Fruit fly (Drosophila melanogaster) whole organism, adult: Measurements from ENCODE around the gene CG9213.

Experiments used
- CG11617 ChIP-seq: fragments of 200-800 bp; sonication (Bioruptor generic); optimal IDR thresholded peaks from 2 replicates; lab custom pipeline; 2017; ENCODE audit warnings: mild to moderate bottlenecking, missing biosample characterization, missing genetic modification reagents, missing genetic modification characterization
- CG12768 ChIP-seq: fragments of 200-800 bp; sonication (Bioruptor generic); optimal IDR thresholded peaks from 2 replicates; lab custom pipeline; 2017; ENCODE audit warnings: missing biosample characterization, missing genetic modification characterization, mild to moderate bottlenecking, moderate library complexity, missing genetic modification reagents
- CG14711 ChIP-seq: fragments of 200-800 bp; sonication (Bioruptor generic); optimal IDR thresholded peaks from 2 replicates; lab custom pipeline; 2018; ENCODE audit warnings: missing biosample characterization, mild to moderate bottlenecking, missing genetic modification characterization, moderate library complexity
- CG1620 ChIP-seq: fragments of 200-800 bp; sonication (Bioruptor generic); optimal IDR thresholded peaks from 2 replicates; lab custom pipeline; 2016; ENCODE audit warnings: missing biosample characterization, missing genetic modification characterization
- CG33017 ChIP-seq: fragments of 200-800 bp; sonication (Bioruptor generic); optimal IDR thresholded peaks from 2 replicates; lab custom pipeline; 2018; ENCODE audit warnings: missing biosample characterization, mild to moderate bottlenecking, missing genetic modification characterization, moderate library complexity
- CG5204 ChIP-seq: fragments of 200-800 bp; sonication (Bioruptor generic); optimal IDR thresholded peaks from 2 replicates; lab custom pipeline; 2016; ENCODE audit warnings: missing biosample characterization, missing genetic modification characterization
- CG7045 ChIP-seq: fragments of 200-800 bp; sonication (Bioruptor generic); optimal IDR thresholded peaks from 2 replicates; lab custom pipeline; 2017; ENCODE audit warnings: missing biosample characterization, mild to moderate bottlenecking, missing genetic modification characterization
- CG7101 ChIP-seq: fragments of 200-800 bp; sonication (Bioruptor generic); optimal IDR thresholded peaks from 2 replicates; lab custom pipeline; 2018; ENCODE audit warnings: missing biosample characterization, mild to moderate bottlenecking, missing genetic modification characterization, moderate library complexity
- Clk ChIP-seq: fragments of 200-800 bp; sonication (Bioruptor generic); optimal IDR thresholded peaks from 2 replicates; lab custom pipeline; 2017; ENCODE audit warnings: missing biosample characterization, missing genetic modification characterization
- Crg-1 ChIP-seq: fragments of 200-800 bp; sonication (Bioruptor generic); optimal IDR thresholded peaks from 2 replicates; lab custom pipeline; 2016; ENCODE audit warnings: missing biosample characterization, missing genetic modification characterization
- Hr96 ChIP-seq: fragments of 200-800 bp; sonication (Bioruptor generic); optimal IDR thresholded peaks from 2 replicates; lab custom pipeline; 2016; ENCODE audit warnings: missing biosample characterization, missing genetic modification characterization
- Mnt ChIP-seq: fragments of 200-800 bp; sonication (Bioruptor generic); optimal IDR thresholded peaks from 2 replicates; lab custom pipeline; 2016; ENCODE audit warnings: missing biosample characterization, mild to moderate bottlenecking, missing genetic modification characterization
- bab1 ChIP-seq: fragments of 200-800 bp; sonication (Bioruptor generic); optimal IDR thresholded peaks from 3 replicates; lab custom pipeline; 2019; ENCODE audit warnings: missing biosample characterization, mild to moderate bottlenecking, missing genetic modification characterization, moderate library complexity
- cic ChIP-seq: fragments of 200-800 bp; sonication (Bioruptor generic); optimal IDR thresholded peaks from 2 replicates; lab custom pipeline; 2017; ENCODE audit warnings: missing biosample characterization, mild to moderate bottlenecking, missing genetic modification characterization, moderate library complexity
- cnc ChIP-seq, 2 experiments: fragments of >200 bp; optimal IDR thresholded peaks; 2 replicates each; lab custom pipeline; 2017
- kay ChIP-seq: fragments of 200-800 bp; sonication (Bioruptor generic); peaks from one replicate; lab custom pipeline; 2016; ENCODE audit warnings: missing biosample characterization, missing genetic modification characterization, borderline replicate concordance
- ovo ChIP-seq: fragments of 200-800 bp; sonication (Bioruptor generic); optimal IDR thresholded peaks from 2 replicates; lab custom pipeline; 2016; ENCODE audit warnings: missing biosample characterization, missing genetic modification characterization
- pad ChIP-seq: fragments of 200-800 bp; sonication (Bioruptor generic); optimal IDR thresholded peaks from 3 replicates; lab custom pipeline; 2017; ENCODE audit warnings: missing biosample characterization, missing genetic modification characterization, mild to moderate bottlenecking, moderate library complexity, missing genetic modification reagents
- tj ChIP-seq: fragments of 200-800 bp; sonication (Bioruptor generic); optimal IDR thresholded peaks from 3 replicates; lab custom pipeline; 2017; ENCODE audit warnings: missing biosample characterization, mild to moderate bottlenecking, missing genetic modification characterization, moderate library complexity
- toe ChIP-seq: fragments of 200-800 bp; sonication (Bioruptor generic); optimal IDR thresholded peaks from 2 replicates; lab custom pipeline; 2016; ENCODE audit warnings: missing biosample characterization, missing genetic modification characterization

Gene CG9213

DNA sequence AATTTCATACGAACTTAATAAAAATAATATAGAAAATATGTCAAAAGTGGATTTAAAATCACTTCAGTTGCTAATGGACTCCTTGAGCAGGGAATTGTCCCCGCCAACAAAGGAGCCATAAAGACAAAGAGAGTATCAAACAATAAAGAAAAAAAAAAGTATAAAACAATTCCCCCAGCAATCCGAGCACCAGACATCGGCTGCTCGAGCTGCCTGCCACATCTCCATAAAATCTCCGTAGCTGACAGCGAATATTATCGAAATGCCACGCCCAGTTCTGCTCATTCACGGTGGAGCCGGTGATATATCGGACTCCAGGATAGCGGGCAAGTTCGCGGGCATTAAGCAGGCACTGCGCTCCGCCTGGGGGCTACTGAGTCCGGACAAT, 5.4 kb downstream of the CG9213 start, which contains the start of gene CG7860:
Gene CG7860 (plus strand): TSS at position 11 of the 388 bp plus-strand sequence.
- TF ChIP-seq kay (GFP tag; lab: Kevin White, UChicago) (no peak), cic (GFP tag; lab: Kevin White, UChicago) (no peak)

DNA sequence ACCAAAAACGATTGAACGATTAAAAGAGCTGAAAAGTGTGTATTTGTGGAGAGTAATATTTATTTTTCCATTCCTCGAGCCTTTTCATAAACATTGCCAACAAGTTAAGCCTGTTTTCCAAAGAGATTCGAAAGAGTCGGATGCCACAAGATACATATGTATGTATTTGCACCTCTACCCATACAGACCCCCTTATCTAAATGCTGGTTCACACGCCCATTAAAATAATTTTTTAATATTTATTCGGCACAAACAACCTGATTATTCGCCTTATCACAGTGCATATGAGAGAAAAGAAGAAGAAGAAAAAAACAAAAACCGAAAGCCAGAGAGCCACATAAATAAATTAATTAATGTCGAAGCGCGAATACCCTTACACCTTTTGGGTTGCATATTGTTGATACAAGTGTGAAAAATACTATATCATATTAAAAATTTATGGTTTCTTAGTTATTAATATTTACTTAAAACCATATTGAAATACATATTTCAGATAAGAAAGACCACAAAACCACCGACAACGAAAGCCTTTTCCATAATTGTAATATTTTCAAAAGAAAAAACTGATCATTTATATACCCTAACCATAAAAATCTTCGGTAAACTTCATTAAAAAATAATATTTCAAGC, 5.9 kb downstream of the CG9213 start:
- TF ChIP-seq Mnt (GFP tag; lab: Kevin White, UChicago) (no peak), CG11617 (GFP tag; lab: Kevin White, UChicago) (no peak), bab1 (GFP tag; lab: Kevin White, UChicago) (peak; percentile 18), CG7101 (tag; lab: Kevin White, UChicago) (peak; percentile 25), pad (GFP tag; lab: Kevin White, UChicago) (no peak), ovo (GFP tag; lab: Kevin White, UChicago) (no peak)

DNA sequence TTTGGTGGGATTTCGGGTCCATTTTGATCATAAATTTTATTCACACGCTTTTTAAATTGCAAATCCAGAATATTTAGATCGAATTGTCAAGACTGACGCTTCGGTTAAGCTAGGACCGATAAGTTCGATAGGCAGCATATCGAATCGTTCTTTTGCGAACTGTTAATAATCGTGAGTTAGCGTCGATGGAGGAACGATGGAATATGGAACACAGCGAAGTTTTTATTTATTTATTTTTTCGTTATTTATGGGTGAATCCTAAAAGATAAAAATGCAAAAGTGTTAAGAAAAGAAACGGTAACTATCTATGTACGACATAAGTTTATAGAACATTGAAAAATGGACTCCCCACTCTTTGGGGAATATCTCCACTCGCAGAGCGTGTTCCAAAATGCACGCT, 18.4 kb downstream of the CG9213 start, which contains the start of gene CG42300:
Gene CG42300 (minus strand): TSS at position 101 of the 400 bp plus-strand sequence.
- TF ChIP-seq CG1620 (GFP tag; lab: Kevin White, UChicago) (no peak), toe (no peak), CG5204 (GFP tag; lab: Kevin White, UChicago) (no peak), cnc (optimal IDR thresholded peaks at IDR 0.05; lab: Kevin White, UChicago) (no peak), Hr96 (GFP tag; lab: Kevin White, UChicago) (no peak)

DNA sequence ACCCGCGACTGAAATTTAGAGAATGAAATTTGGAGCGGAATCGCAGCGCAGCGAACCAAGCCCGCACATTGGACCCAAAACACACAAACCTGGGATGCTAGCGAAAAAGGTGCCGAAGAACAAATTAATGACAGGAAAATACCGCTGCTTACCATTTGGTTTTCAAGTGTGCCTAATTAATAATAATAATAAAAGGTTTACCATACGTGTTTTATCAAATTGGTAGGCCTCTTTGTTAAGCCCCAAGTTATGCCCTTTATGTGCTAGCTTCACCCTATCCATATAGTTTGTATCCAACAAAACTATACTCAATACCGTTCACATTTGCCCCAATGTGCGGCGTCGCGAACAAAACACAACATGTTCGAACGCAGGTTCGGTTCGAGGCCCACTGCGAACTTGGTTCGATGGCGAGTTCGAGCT, 20.1 kb downstream of the CG9213 start, which contains the start of gene Ac13E:
Gene Ac13E (minus strand): TSS at position 23 of the 423 bp plus-strand sequence.
- peak; percentile 49 for TF ChIP-seq cic (GFP tag; lab: Kevin White, UChicago)
- TF ChIP-seq CG1620 (GFP tag; lab: Kevin White, UChicago) = peak; percentile 84
- peak; percentile 86 for TF ChIP-seq CG12768 (GFP tag; lab: Kevin White, UChicago)
- TF ChIP-seq Mnt (GFP tag; lab: Kevin White, UChicago) = peak; percentile 83
- peak; percentile 82 for TF ChIP-seq CG5204 (GFP tag; lab: Kevin White, UChicago)
- peak; percentile 91 for TF ChIP-seq bab1 (GFP tag; lab: Kevin White, UChicago)
- TF ChIP-seq CG7101 (tag; lab: Kevin White, UChicago) = peak; percentile 91
- TF ChIP-seq cnc (optimal IDR thresholded peaks at IDR 0.05; lab: Kevin White, UChicago) = no peak
- peak; percentile 81 for TF ChIP-seq CG33017 (tag; lab: Kevin White, UChicago)
- TF ChIP-seq toe = peak; percentile 84
- TF ChIP-seq tj (GFP tag; lab: Kevin White, UChicago) = peak; percentile 71
- TF ChIP-seq Clk (GFP tag; lab: Kevin White, UChicago) = peak; percentile 42
- peak; percentile 66 for TF ChIP-seq ovo (GFP tag; lab: Kevin White, UChicago)
- TF ChIP-seq Crg-1 (GFP tag; lab: Kevin White, UChicago) = peak; percentile 80
- peak; percentile 79 for TF ChIP-seq CG14711 (tag; lab: Kevin White, UChicago)
- peak; percentile 80 for TF ChIP-seq CG7045 (GFP tag; lab: Kevin White, UChicago)
- peak; percentile 86 for TF ChIP-seq Hr96 (GFP tag; lab: Kevin White, UChicago)
- TF ChIP-seq pad (GFP tag; lab: Kevin White, UChicago) = peak; percentile 79
- peak; percentile 92 for TF ChIP-seq CG11617 (GFP tag; lab: Kevin White, UChicago)
- peak; percentile 64 for TF ChIP-seq kay (GFP tag; lab: Kevin White, UChicago)

DNA sequence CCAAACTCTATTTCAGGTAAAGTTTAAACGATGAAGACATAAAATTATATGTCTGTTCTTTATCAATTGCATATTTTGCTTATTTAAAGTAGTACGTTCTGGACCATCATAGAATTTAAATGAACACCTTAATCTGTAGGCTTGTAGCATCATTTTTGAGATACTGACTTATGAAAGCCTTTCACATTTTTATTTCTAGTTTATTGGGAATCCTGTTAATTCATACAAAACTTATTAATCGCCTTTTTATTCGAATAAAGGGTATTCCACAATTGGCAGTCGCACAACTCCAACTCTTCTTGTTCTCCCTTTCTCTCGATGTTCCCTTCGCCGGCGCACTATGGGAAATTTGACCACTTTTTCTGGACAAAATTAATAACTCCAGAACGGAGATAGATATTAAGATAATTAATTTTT, 21.9 kb downstream of the CG9213 start:
- TF ChIP-seq cnc (optimal IDR thresholded peaks at IDR 0.05; lab: Kevin White, UChicago) (no peak), CG12768 (GFP tag; lab: Kevin White, UChicago) (no peak), CG5204 (GFP tag; lab: Kevin White, UChicago) (no peak), cic (GFP tag; lab: Kevin White, UChicago) (no peak), tj (GFP tag; lab: Kevin White, UChicago) (no peak), bab1 (GFP tag; lab: Kevin White, UChicago) (peak; percentile 17), Mnt (GFP tag; lab: Kevin White, UChicago) (no peak), Crg-1 (GFP tag; lab: Kevin White, UChicago) (no peak), toe (no peak)

DNA sequence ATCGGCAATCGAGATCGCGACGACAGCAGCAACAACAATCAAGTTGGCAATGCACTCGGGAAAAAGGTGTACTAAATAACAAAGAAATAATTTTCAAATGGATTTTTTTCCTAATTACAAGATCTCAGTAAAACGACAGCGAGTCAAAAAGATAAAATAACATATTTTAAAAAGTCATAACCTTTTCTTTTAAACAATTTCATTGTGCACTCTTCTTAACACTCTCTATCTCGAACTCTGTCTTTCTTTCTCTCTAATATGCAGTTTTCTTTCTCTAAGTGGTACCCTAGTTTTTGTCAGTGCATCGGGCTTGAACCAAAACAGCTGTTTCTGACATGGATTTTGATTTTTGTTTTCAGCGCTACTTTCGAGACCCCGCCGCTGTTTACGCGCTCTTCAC, 25.3 kb downstream of the CG9213 start:
- TF ChIP-seq CG1620 (GFP tag; lab: Kevin White, UChicago) (no peak), cic (GFP tag; lab: Kevin White, UChicago) (no peak), tj (GFP tag; lab: Kevin White, UChicago) (no peak), pad (GFP tag; lab: Kevin White, UChicago) (no peak), Clk (GFP tag; lab: Kevin White, UChicago) (no peak), cnc (optimal IDR thresholded peaks at IDR 0.05; lab: Kevin White, UChicago) (no peak)
